Worm (Caenorhabditis elegans) whole organism, young adult: ENCODE results near the gene pal-1.

Experiments used
- B0019.2 ChIP-seq: fragments of 200-800 bp; sonication (Bioruptor generic); conservative IDR thresholded peaks from 2 replicates; pipeline ENCODE4 v1.3.6; 2022; ENCODE audit warnings: missing genetic modification reagents, missing genetic modification characterization, missing compliant biosample characterization
- C17E4.6 ChIP-seq: fragments of 200-800 bp; sonication (Bioruptor generic); IDR thresholded peaks from 2 replicates; pipeline ENCODE4 v1.3.6; 2022; ENCODE audit warnings: missing genetic modification reagents, missing genetic modification characterization, missing compliant biosample characterization
- D2030.7 ChIP-seq: fragments of 200-800 bp; sonication (Bioruptor generic); IDR thresholded peaks from 2 replicates; pipeline ENCODE4 v1.3.6; 2022; ENCODE audit warnings: missing genetic modification reagents, missing genetic modification characterization, missing compliant biosample characterization
- F33H1.4 ChIP-seq: fragments of 200-800 bp; sonication (Bioruptor generic); IDR thresholded peaks from 2 replicates; pipeline ENCODE4 v1.3.6; 2022; ENCODE audit warnings: missing genetic modification reagents, missing genetic modification characterization, missing compliant biosample characterization
- aptf-2 ChIP-seq: fragments of 200-800 bp; sonication (Bioruptor generic); conservative IDR thresholded peaks from 2 replicates; pipeline ENCODE4 v1.3.6; 2022; ENCODE audit warnings: missing genetic modification reagents, missing genetic modification characterization, missing compliant biosample characterization
- aptf-3 ChIP-seq: fragments of 200-800 bp; sonication (Bioruptor generic); IDR thresholded peaks from 2 replicates; pipeline ENCODE4 v1.3.6; 2022; ENCODE audit warnings: missing genetic modification characterization, missing compliant biosample characterization
- attf-6 ChIP-seq: fragments of 200-800 bp; sonication (Bioruptor generic); IDR thresholded peaks from 2 replicates; pipeline ENCODE4 v1.3.6; 2022; ENCODE audit warnings: missing genetic modification reagents, missing genetic modification characterization, missing compliant biosample characterization
- cebp-2 ChIP-seq: fragments of 200-800 bp; sonication (Bioruptor generic); IDR thresholded peaks from 2 replicates; pipeline ENCODE4 v1.3.6; 2022; ENCODE audit warnings: missing genetic modification characterization, missing compliant biosample characterization
- dpl-1 ChIP-seq: fragments of 150-350 bp; optimal IDR thresholded peaks from 2 replicates; lab custom pipeline; 2014; ENCODE audit warnings: missing biosample characterization, missing genetic modification reagents, missing genetic modification characterization
- efl-1 ChIP-seq: fragments of 150-350 bp; optimal IDR thresholded peaks from 2 replicates; lab custom pipeline; 2014; ENCODE audit warnings: missing biosample characterization, missing genetic modification reagents, missing genetic modification characterization
- ekl-4 ChIP-seq: fragments of 200-800 bp; sonication (Bioruptor generic); IDR thresholded peaks from 2 replicates; pipeline ENCODE4 v1.3.6; 2022; ENCODE audit warnings: missing genetic modification reagents, missing genetic modification characterization, missing compliant biosample characterization
- him-1 ChIP-seq: sonication (generic microtip); optimal IDR thresholded peaks from 2 replicates; lab custom pipeline; 2016; ENCODE audit warnings: missing genotype, missing genetic modification reagents, missing genetic modification characterization, missing compliant biosample characterization
- hmg-1.2 ChIP-seq: fragments of 200-800 bp; sonication (Bioruptor generic); IDR thresholded peaks from 2 replicates; pipeline ENCODE4 v1.3.6; 2022; ENCODE audit warnings: missing genetic modification reagents, missing genetic modification characterization, missing compliant biosample characterization
- hsf-1 ChIP-seq: fragments of 200-800 bp; sonication (Bioruptor generic); IDR thresholded peaks from 2 replicates; pipeline ENCODE4 v1.3.6; 2022; ENCODE audit warnings: missing genetic modification reagents, missing genetic modification characterization, missing compliant biosample characterization
- lin-35 ChIP-seq, 3 experiments: fragments of 150-350 bp in 2 of 3; sonication (generic microtip) in 1 of 3; optimal IDR thresholded peaks; 2 replicates each; lab custom pipeline; 2014 to 2018; ENCODE audit warnings: missing biosample characterization in 3 of 3, missing genetic modification characterization in 3 of 3, missing genetic modification reagents in 3 of 3
- lin-54 ChIP-seq: fragments of 200-800 bp; sonication (Bioruptor generic); optimal IDR thresholded peaks from 2 replicates; lab custom pipeline; 2018; ENCODE audit warnings: mild to moderate bottlenecking, missing genetic modification characterization, missing compliant biosample characterization
- lsl-1 ChIP-seq: fragments of 200-800 bp; sonication (Bioruptor generic); optimal IDR thresholded peaks from 2 replicates; lab custom pipeline; 2018; ENCODE audit warnings: mild to moderate bottlenecking, missing genetic modification characterization, moderate library complexity, missing compliant biosample characterization
- madf-6 ChIP-seq: fragments of 200-800 bp; sonication (Bioruptor generic); IDR thresholded peaks from 2 replicates; pipeline ENCODE4 v1.3.6; 2022; ENCODE audit warnings: missing genetic modification reagents, missing genetic modification characterization, missing compliant biosample characterization
- madf-8 ChIP-seq: fragments of 200-800 bp; sonication (Bioruptor generic); conservative IDR thresholded peaks from 2 replicates; pipeline ENCODE4 v1.3.6; 2022; ENCODE audit warnings: missing genetic modification reagents, missing genetic modification characterization, missing compliant biosample characterization
- nfyb-1 ChIP-seq: fragments of 200-800 bp; sonication (Bioruptor generic); IDR thresholded peaks from 2 replicates; pipeline ENCODE4 v1.3.6; 2022; ENCODE audit warnings: missing genetic modification reagents, missing genetic modification characterization, missing compliant biosample characterization
- nhr-120 ChIP-seq: fragments of 200-800 bp; sonication (Bioruptor generic); IDR thresholded peaks from 2 replicates; pipeline ENCODE4 v1.3.6; 2022; ENCODE audit warnings: missing genetic modification characterization, missing compliant biosample characterization
- nhr-80 ChIP-seq: sonication (generic microtip); optimal IDR thresholded peaks from 2 replicates; lab custom pipeline; 2016; ENCODE audit warnings: missing genetic modification characterization, missing compliant biosample characterization
- pbrm-1 ChIP-seq: fragments of 200-800 bp; sonication (Bioruptor generic); IDR thresholded peaks from 2 replicates; pipeline ENCODE4 v1.3.6; 2022; ENCODE audit warnings: missing genetic modification reagents, missing genetic modification characterization, missing compliant biosample characterization
- rcor-1 ChIP-seq: fragments of 200-800 bp; sonication (Bioruptor generic); IDR thresholded peaks from 2 replicates; pipeline ENCODE4 v1.3.6; 2022; ENCODE audit warnings: missing genetic modification reagents, missing genetic modification characterization, missing compliant biosample characterization
- rec-8 ChIP-seq, 2 experiments: sonication (generic microtip); optimal IDR thresholded peaks; 2 replicates each; lab custom pipeline; 2016; ENCODE audit warnings: mild to moderate bottlenecking in 2 of 2, missing genetic modification characterization in 2 of 2, missing genetic modification reagents in 2 of 2, missing genotype in 2 of 2, missing biosample characterization in 1 of 2, missing compliant biosample characterization in 1 of 2, moderate library complexity in 1 of 2
- sdz-38 ChIP-seq: sonication (generic microtip); optimal IDR thresholded peaks from 2 replicates; lab custom pipeline; 2016; ENCODE audit warnings: missing genotype, missing genetic modification characterization, missing compliant biosample characterization
- snpc-1.3 ChIP-seq: sonication (generic microtip); optimal IDR thresholded peaks from 2 replicates; lab custom pipeline; 2017; ENCODE audit warnings: missing genetic modification characterization, mild to moderate bottlenecking, missing compliant biosample characterization, antibody characterized with exemption, moderate library complexity, missing genotype, missing genetic modification reagents; ENCODE audit not compliant: insufficient read depth
- xnd-1 ChIP-seq: sonication (generic microtip); optimal IDR thresholded peaks from 2 replicates; lab custom pipeline; 2016; ENCODE audit warnings: missing genotype, missing genetic modification reagents, missing genetic modification characterization, missing compliant biosample characterization

The pal-1 gene

ce11 chrIII:4781937-4782576, 27.3 kb downstream of the pal-1 start, which contains the start of the genes gex-5 and C38D4.10:
TSS of gene gex-5 (minus strand) at chrIII:4781987.
TSS of gene C38D4.10 (plus strand) at chrIII:4782526.
- TF ChIP-seq aptf-2 (GFP tag; lab: Robert Waterston, UW), result 0 out of 2 replicates have a peak, but pooled peaks have one; percentile 25
- TF ChIP-seq D2030.7, result peak; percentile 62
- peak; percentile 24 for TF ChIP-seq dpl-1
- peak; percentile 43 for TF ChIP-seq lin-54
- TF ChIP-seq madf-6, result peak; percentile 88
- peak; percentile 24; the same call in 1 of the 2 replicates for TF ChIP-seq hmg-1.2
- peak; percentile 63 for TF ChIP-seq efl-1
- peak; percentile 12 for TF ChIP-seq him-1 (tag; lab: Kevin White, UChicago)
- peak; percentile 78 for TF ChIP-seq lsl-1 (GFP tag; lab: Kevin White, UChicago)
- TF ChIP-seq snpc-1.3 (tag; lab: Kevin White, UChicago), result peak; percentile 12
- peak; percentile 56 for TF ChIP-seq madf-8
- TF ChIP-seq xnd-1 (tag; lab: Kevin White, UChicago), result peak; percentile 73
- TF ChIP-seq pbrm-1 (GFP tag; lab: Robert Waterston, UW), result 0 out of 2 replicates have a peak, but pooled peaks have one; percentile 21
- TF ChIP-seq F33H1.4 (GFP tag; lab: Robert Waterston, UW), result peak; percentile 77
- peak; percentile 53; the same call in 1 of the 2 replicates for TF ChIP-seq C17E4.6 (GFP tag; lab: Robert Waterston, UW)
- TF ChIP-seq rcor-1 (GFP tag; lab: Robert Waterston, UW), result 0 out of 2 replicates have a peak, but pooled peaks have one; percentile 12
- TF ChIP-seq, all 124 proteins: peak for 16; not testable (repeated sequence) for 108

- TF ChIP-seq rec-8 (tag; optimal IDR thresholded peaks at IDR 0.05; lab: Kevin White, UChicago) (no peak), nhr-80 (tag; lab: Kevin White, UChicago) (peak; percentile 20)
Observed at ce11 chrIII:4779855-4780254, 29.5 kb downstream of the pal-1 start, which contains the start of gene B0393.9. TSS of gene B0393.9 (minus strand) at chrIII:4780157.

- TF ChIP-seq sdz-38, result no peak
- TF ChIP-seq F33H1.4 (GFP tag; lab: Robert Waterston, UW), result no peak
- no peak for TF ChIP-seq B0019.2 (GFP tag; lab: Robert Waterston, UW)
- TF ChIP-seq nfyb-1 (GFP tag; lab: Robert Waterston, UW), result no peak
- TF ChIP-seq hsf-1 (GFP tag; lab: Robert Waterston, UW), result no peak
- no peak for TF ChIP-seq lin-35 (GFP tag; optimal IDR thresholded peaks at IDR 0.05; lab: Kevin White, UChicago)
Observed at ce11 chrIII:4778003-4778402, 31.4 kb downstream of the pal-1 start, which contains the start of gene B0393.7. TSS of gene B0393.7 (minus strand) at chrIII:4778103.

- no peak for TF ChIP-seq nhr-120
- no peak for TF ChIP-seq cebp-2 (GFP tag; lab: Robert Waterston, UW)
Observed at ce11 chrIII:4767869-4768645, 41.3 kb downstream of the pal-1 start.

- no peak for TF ChIP-seq aptf-3 (GFP tag; lab: Robert Waterston, UW)
- TF ChIP-seq ekl-4 (GFP tag; lab: Robert Waterston, UW), result no peak
- TF ChIP-seq attf-6 (GFP tag; lab: Robert Waterston, UW), result no peak
Observed at ce11 chrIII:4766842-4767241, 42.5 kb downstream of the pal-1 start.
